Worm (Caenorhabditis elegans): ENCODE data around the gene gcy-4.

The gcy-4 gene

ce11 chrII:10308726-10309125 is at the start of gene gcy-4:
Gene gcy-4 (minus strand): TSS chrII:10308826.
- TF ChIP-seq T22C8.4 (GFP tag; IDR thresholded peaks at IDR 0.05) (no peak), cog-1 (tag; optimal IDR thresholded peaks at IDR 0.05) (no peak), ref-1 (GFP tag; conservative IDR thresholded peaks at IDR 0.05) (no peak), tab-1 (GFP tag; IDR thresholded peaks at IDR 0.05) (no peak), med-1 (GFP tag; optimal IDR thresholded peaks at IDR 0.05; ENCODE audit: insufficient read depth) (no peak)

DNA sequence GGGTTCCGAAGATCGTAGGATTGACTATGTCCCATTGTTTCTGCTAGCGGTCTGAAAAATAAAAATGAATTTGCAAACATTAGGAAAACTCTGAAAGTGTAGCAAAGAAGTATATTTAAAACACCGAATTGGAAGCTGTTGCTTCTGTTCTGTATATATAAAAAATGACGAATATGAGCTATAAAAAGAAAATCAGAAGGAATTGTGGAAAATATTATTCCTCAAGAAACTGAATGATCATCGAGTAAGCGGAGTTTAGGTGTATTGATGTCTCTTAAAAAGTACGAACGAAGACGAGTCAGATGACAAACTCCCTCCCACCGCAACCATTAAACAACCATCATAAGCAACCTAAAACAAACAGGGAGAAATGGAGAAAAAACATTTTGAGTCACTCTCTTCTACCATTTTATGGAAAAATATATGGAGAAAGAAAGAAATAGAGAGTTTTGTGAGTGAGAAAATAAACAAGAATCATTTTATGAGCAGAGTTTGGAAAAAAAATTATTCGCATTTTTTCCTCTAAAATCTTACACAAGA is 48.9 kb upstream of the gcy-4 start, which contains the start of gene C07E3.3:
TSS of gene C07E3.3 (minus strand) at position 51 of the 540 bp plus-strand sequence.
- TF ChIP-seq ztf-23 (GFP tag; IDR thresholded peaks at IDR 0.05): no peak
- no peak for TF ChIP-seq med-1 (GFP tag; optimal IDR thresholded peaks at IDR 0.05; ENCODE audit: insufficient read depth)
- no peak for TF ChIP-seq ztf-29 (GFP tag; IDR thresholded peaks at IDR 0.05)
- no peak for TF ChIP-seq flt-1 (GFP tag; IDR thresholded peaks at IDR 0.05)

DNA sequence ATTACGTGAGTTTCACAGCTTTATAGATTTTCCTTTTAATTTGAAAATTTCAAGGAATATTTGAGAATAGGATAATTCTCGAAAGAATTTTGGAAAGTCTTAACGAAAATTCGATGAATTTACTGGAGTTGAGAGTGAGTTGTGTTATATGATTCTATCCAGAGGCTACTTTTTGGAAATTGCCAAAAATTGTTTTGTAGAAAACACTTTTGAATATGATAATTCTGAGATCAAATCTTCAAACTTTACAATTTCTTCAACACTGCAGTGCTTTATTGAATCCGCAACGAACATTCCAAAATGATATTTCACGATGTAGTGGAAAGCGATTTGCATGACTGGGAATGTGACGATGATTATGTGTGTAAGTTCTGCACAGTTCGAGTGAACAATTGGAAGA is 43.3 kb upstream of the gcy-4 start, which contains the start of gene C07E3.8:
TSS of gene C07E3.8 (plus strand) at position 301 of the 400 bp plus-strand sequence.
- TF ChIP-seq ref-1 (GFP tag; conservative IDR thresholded peaks at IDR 0.05): no peak
- TF ChIP-seq med-1 (GFP tag; optimal IDR thresholded peaks at IDR 0.05; ENCODE audit: insufficient read depth): no peak
- no peak for TF ChIP-seq cog-1 (tag; optimal IDR thresholded peaks at IDR 0.05)
- TF ChIP-seq klf-2 (GFP tag; conservative IDR thresholded peaks at IDR 0.05): no peak
- no peak for TF ChIP-seq T22C8.4 (GFP tag; IDR thresholded peaks at IDR 0.05)
- TF ChIP-seq ztf-29 (GFP tag; IDR thresholded peaks at IDR 0.05): no peak
- TF ChIP-seq flt-1 (GFP tag; IDR thresholded peaks at IDR 0.05): no peak
- no peak for TF ChIP-seq tab-1 (GFP tag; IDR thresholded peaks at IDR 0.05)
- TF ChIP-seq ztf-23 (GFP tag; IDR thresholded peaks at IDR 0.05): no peak

- TF ChIP-seq flt-1 (GFP tag; IDR thresholded peaks at IDR 0.05) (no peak), ref-1 (GFP tag; conservative IDR thresholded peaks at IDR 0.05) (no peak), ztf-23 (GFP tag; IDR thresholded peaks at IDR 0.05) (no peak), cog-1 (tag; optimal IDR thresholded peaks at IDR 0.05) (no peak), tab-1 (GFP tag; IDR thresholded peaks at IDR 0.05) (no peak), T22C8.4 (GFP tag; IDR thresholded peaks at IDR 0.05) (no peak), ztf-29 (GFP tag; IDR thresholded peaks at IDR 0.05) (no peak)
Measured at ce11 chrII:10350487-10350886, 41.9 kb upstream of the gcy-4 start, which contains the start of gene C07E3.9. Gene C07E3.9 (plus strand): TSS chrII:10350756.

ce11 chrII:10349915-10350314 is 41.3 kb upstream of the gcy-4 start, which contains the start of gene stip-1:
Gene stip-1 (minus strand): TSS chrII:10350012.
- TF ChIP-seq med-1 (GFP tag; optimal IDR thresholded peaks at IDR 0.05; ENCODE audit: insufficient read depth) (no peak), ztf-23 (GFP tag; IDR thresholded peaks at IDR 0.05) (no peak), flt-1 (GFP tag; IDR thresholded peaks at IDR 0.05) (no peak)

DNA sequence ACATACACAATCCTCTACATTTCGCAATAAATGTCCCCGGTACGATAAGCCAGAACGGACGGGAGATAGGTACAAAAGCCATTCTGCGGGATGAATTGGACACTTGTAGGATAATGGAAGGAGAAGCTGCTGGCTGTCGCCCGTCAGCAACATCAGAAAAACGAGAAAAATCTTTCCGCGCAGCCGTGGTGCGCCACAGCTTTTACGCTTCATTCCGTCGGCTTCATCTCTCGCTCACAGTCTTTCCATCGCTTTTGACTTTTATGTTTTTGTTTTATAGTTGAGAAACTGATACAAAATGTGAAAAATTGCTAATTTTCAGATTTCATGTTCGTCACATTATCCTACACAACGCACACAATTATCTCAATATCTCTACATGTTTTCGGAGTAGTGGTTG is 37.4 kb upstream of the gcy-4 start, which contains the start of gene C07E3.10:
TSS of gene C07E3.10 (plus strand) at position 301 of the 400 bp plus-strand sequence.
- TF ChIP-seq flt-1 (GFP tag; IDR thresholded peaks at IDR 0.05): peak; percentile 10; the same call in 1 of the 2 replicates
- no peak for TF ChIP-seq med-1 (GFP tag; optimal IDR thresholded peaks at IDR 0.05; ENCODE audit: insufficient read depth)

- no peak for TF ChIP-seq T22C8.4 (GFP tag; IDR thresholded peaks at IDR 0.05)
- no peak for TF ChIP-seq ztf-29 (GFP tag; IDR thresholded peaks at IDR 0.05)
- TF ChIP-seq cog-1 (tag; optimal IDR thresholded peaks at IDR 0.05): no peak
- no peak for TF ChIP-seq klf-2 (GFP tag; conservative IDR thresholded peaks at IDR 0.05)
- no peak for TF ChIP-seq flt-1 (GFP tag; IDR thresholded peaks at IDR 0.05)
- TF ChIP-seq ref-1 (GFP tag; conservative IDR thresholded peaks at IDR 0.05): no peak
Measured at ce11 chrII:10345012-10345411, 36.4 kb upstream of the gcy-4 start, which contains the start of gene pro-2. Gene pro-2 (minus strand): TSS chrII:10345112.

ce11 chrII:10329754-10330153 is 21.1 kb upstream of the gcy-4 start:
- TF ChIP-seq flt-1 (GFP tag; IDR thresholded peaks at IDR 0.05): no peak
- TF ChIP-seq cog-1 (tag; optimal IDR thresholded peaks at IDR 0.05): no peak
- TF ChIP-seq tab-1 (GFP tag; IDR thresholded peaks at IDR 0.05): no peak

DNA sequence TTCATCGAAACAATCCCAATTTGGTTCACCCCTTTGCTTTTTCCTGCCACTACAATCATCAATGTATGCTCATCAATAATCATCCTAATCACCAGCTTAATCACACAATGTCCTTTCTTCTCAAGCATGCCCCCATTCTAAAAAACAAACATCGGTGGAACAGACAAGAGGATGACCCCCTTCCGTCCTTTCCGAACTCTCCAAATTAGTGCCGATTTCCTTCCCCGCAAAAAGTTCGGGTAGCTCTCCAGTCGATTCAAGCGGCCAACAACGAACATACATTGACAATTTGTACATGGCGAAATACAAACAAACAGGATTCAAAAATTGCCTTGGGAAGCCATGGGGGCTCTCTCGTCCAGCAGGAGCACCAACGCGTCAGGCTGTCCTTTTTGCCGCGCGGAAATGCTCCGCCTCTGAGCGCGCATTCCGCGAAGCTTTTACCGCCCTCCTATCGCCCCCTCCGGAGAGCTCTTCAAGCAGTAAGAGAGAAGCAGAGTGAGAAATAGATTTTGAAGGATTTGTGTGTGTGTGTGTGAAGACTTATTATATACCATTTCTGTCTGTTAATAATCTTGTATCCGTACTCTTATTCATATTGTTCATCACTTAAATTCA is 17.1 kb upstream of the gcy-4 start, which contains the start of gene appg-1:
TSS of gene appg-1 (plus strand) at position 427 of the 618 bp plus-strand sequence.
- TF ChIP-seq ztf-23 (GFP tag; IDR thresholded peaks at IDR 0.05) (no peak), ref-1 (GFP tag; conservative IDR thresholded peaks at IDR 0.05) (no peak), med-1 (GFP tag; optimal IDR thresholded peaks at IDR 0.05; ENCODE audit: insufficient read depth) (no peak), cog-1 (tag; optimal IDR thresholded peaks at IDR 0.05) (no peak), klf-2 (GFP tag; conservative IDR thresholded peaks at IDR 0.05) (no peak), T22C8.4 (GFP tag; IDR thresholded peaks at IDR 0.05) (no peak), flt-1 (GFP tag; IDR thresholded peaks at IDR 0.05) (no peak), ztf-29 (GFP tag; IDR thresholded peaks at IDR 0.05) (no peak), tab-1 (GFP tag; IDR thresholded peaks at IDR 0.05) (no peak)

ce11 chrII:10321410-10321809 is 12.8 kb upstream of the gcy-4 start, which contains the start of gene idpp-4:
Gene idpp-4 (plus strand): TSS chrII:10321460.
- no peak for TF ChIP-seq T22C8.4 (GFP tag; IDR thresholded peaks at IDR 0.05)
- no peak for TF ChIP-seq flt-1 (GFP tag; IDR thresholded peaks at IDR 0.05)
- TF ChIP-seq med-1 (GFP tag; optimal IDR thresholded peaks at IDR 0.05; ENCODE audit: insufficient read depth): no peak
- no peak for TF ChIP-seq tab-1 (GFP tag; IDR thresholded peaks at IDR 0.05)
- no peak for TF ChIP-seq klf-2 (GFP tag; conservative IDR thresholded peaks at IDR 0.05)
- TF ChIP-seq ref-1 (GFP tag; conservative IDR thresholded peaks at IDR 0.05): no peak
- no peak for TF ChIP-seq cog-1 (tag; optimal IDR thresholded peaks at IDR 0.05)
- no peak for TF ChIP-seq ztf-23 (GFP tag; IDR thresholded peaks at IDR 0.05)

Measured in whole organism, midembryonic.